Fruit fly (Drosophila melanogaster) whole organism: ENCODE results near the gene CG6836.

Experiments used
- CG8478 ChIP-seq: fragments of >200 bp; optimal IDR thresholded peaks from 2 replicates; lab custom pipeline; 2018; ENCODE audit warnings: inconsistent platforms
- EcR ChIP-seq, 2 experiments: fragments of >200 bp; optimal IDR thresholded peaks; 2 replicates each; lab custom pipeline; 2017; ENCODE audit warnings: missing biosample characterization in 2 of 2, missing genetic modification characterization in 2 of 2, missing genetic modification reagents in 2 of 2
- psq ChIP-seq: fragments of >200 bp; optimal IDR thresholded peaks from 2 replicates; lab custom pipeline; 2017

dm6 chr3L:18922086-18922485 lies 28.3 kb upstream of the CG6836 start, which contains the start of gene CG3819:
- TF ChIP-seq CG8478 (lab: Kevin White, UChicago) (no peak), psq (no peak), EcR (GFP tag; optimal IDR thresholded peaks at IDR 0.05; lab: Kevin White, UChicago) (no peak)
